Worm (Caenorhabditis elegans): ENCODE measurements around the gene Y32B12B.8.

DNA sequence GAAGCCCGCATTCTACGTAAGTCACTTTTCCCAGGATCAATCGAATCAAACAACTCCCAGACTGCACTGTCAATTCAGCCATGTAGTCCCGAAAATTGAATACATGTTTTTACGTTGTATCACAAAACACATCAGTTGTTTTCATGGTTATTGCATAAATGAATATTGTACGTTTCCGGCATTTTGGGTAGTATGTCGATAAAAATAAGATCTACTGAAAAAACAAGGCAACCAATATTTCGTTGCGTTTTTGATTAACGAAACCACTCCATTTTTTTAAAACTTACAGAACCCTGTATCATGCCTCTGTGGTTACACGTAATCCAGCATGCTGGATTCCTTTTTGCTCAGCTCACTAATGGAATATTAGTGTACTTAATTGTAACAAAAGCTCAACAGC, 37.9 kb downstream of the Y32B12B.8 start, which contains the start of gene str-149:
- TF ChIP-seq ztf-29 (GFP tag; IDR thresholded peaks at IDR 0.05) (no peak), med-1 (GFP tag; optimal IDR thresholded peaks at IDR 0.05; ENCODE audit: insufficient read depth) (no peak), cog-1 (tag; optimal IDR thresholded peaks at IDR 0.05) (no peak), T22C8.4 (GFP tag; IDR thresholded peaks at IDR 0.05) (no peak), tab-1 (GFP tag; IDR thresholded peaks at IDR 0.05) (no peak), ztf-23 (GFP tag; IDR thresholded peaks at IDR 0.05) (no peak)

Measured in whole organism, midembryonic.